Worm (Caenorhabditis elegans) whole organism, dauer: ENCODE data around the gene nhr-252.

Experiments used
- unc-62 ChIP-seq: sonication (generic microtip); optimal IDR thresholded peaks from 2 replicates; lab custom pipeline; 2017; ENCODE audit warnings: missing biosample characterization, missing genetic modification reagents, missing genetic modification characterization

Gene nhr-252

DNA sequence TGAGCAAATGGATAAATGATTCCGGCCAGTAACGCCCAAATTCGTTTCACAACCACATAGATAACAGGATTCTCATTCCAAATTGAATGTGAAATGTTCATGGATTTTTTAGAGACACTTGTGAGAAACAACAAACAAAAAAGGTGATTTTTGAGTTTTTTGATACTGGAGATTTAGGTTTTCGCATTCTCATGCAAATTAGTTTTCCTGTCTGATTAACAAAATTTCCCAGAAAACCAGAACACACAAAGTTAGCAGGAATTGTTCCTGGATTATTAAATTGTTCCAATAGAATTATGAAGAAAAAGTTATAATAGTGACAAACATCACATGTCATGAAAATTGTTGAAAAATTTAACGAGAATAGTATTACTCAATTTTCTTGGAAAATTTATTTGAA is 38.8 kb downstream of the nhr-252 start, which contains the start of gene srh-33:
srh-33 (minus strand) TSS at position 101 of the 400 bp plus-strand sequence.
- no peak for TF ChIP-seq unc-62 (GFP tag; lab: Kevin White, UChicago)

DNA sequence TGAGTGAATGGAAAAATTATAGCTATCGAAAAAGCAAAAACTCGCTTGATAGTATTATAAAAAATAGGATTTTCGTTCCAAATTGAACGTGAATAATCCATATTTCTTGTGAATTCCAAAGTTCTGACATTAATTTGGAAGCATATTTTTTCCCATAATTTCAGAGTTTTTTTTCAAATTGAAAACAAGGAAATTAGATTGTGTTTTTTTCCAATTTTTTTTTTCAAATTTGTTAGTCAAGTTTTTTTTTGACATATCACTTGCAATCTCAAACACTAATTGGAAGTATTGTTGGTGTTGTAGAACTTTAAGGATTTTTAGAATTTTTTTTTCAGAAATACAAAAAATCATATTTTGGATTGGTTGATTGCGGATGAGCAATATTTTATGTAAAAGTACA is 42.2 kb downstream of the nhr-252 start, which contains the start of gene srh-34:
srh-34 (minus strand) TSS at position 101 of the 400 bp plus-strand sequence.
- no peak for TF ChIP-seq unc-62 (GFP tag; lab: Kevin White, UChicago)

DNA sequence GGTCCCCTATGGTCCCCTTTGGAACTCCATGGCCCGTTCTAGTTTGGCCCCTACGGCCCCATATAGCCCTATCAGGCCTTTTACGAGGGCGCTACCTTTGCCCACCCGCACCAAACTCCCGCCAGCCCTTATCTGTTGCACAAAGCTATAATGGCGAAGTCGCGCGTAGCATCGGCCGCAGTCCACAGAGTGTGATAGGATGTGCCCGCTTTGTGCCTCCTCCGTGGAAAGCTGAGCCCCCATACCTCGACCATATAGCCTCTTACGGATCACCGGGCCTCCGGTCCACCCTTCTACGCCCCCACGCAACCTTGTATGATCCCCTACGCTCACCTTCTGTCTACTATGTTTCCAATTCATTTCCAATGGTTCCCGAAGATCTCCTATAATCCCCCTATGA is 42.6 kb downstream of the nhr-252 start:
- TF ChIP-seq unc-62 (GFP tag; lab: Kevin White, UChicago): no peak

ce11 chrV:449130-449529 is 44.7 kb downstream of the nhr-252 start, which contains the start of gene srh-35:
Gene srh-35 (minus strand): TSS chrV:449230.
- no peak for TF ChIP-seq unc-62 (GFP tag; lab: Kevin White, UChicago)

DNA sequence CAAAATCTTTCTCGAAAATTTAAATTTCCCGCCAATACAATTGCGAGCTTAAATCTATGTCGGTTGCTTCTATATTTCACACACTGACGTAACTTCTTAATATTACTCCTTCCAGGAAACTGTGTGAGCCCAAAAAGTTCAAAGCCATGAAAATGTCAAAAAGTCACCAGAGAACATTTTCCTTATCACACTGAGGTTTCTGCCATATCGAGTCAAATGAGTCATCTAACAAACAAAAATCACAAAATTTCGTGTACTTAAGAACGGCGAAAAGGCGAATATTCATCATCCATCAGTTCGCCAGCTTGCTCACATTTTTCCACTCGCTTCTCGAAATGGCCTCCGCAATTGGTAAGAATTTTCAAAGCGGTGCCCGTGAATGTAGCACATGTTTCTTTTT is 45.3 kb downstream of the nhr-252 start, which contains the start of gene M02H5.8:
M02H5.8 (plus strand) TSS at position 297 of the 400 bp plus-strand sequence.
- no peak for TF ChIP-seq unc-62 (GFP tag; lab: Kevin White, UChicago)

- TF ChIP-seq unc-62 (GFP tag; lab: Kevin White, UChicago): no peak
Measured at ce11 chrV:450757-451501, 46.5 kb downstream of the nhr-252 start, which contains the start of gene nhr-123. Gene nhr-123 (plus strand): TSS chrV:451451.

- TF ChIP-seq unc-62 (GFP tag; lab: Kevin White, UChicago): no peak
Measured at ce11 chrV:453569-453968, 49.1 kb downstream of the nhr-252 start, which contains the start of gene nhr-98. Gene nhr-98 (plus strand): TSS chrV:453869.
